Fruit fly (Drosophila melanogaster) Kc167 (cell line): ENCODE data around the gene CG3191.

Experiments used
- Myc ChIP-seq: fragments of >200 bp; optimal IDR thresholded peaks from 2 replicates; lab custom pipeline; 2017; ENCODE audit warnings: missing external identifiers
- Sin3A ChIP-seq: fragments of >200 bp; optimal IDR thresholded peaks from 2 replicates; lab custom pipeline; 2018; ENCODE audit warnings: missing external identifiers
- h ChIP-seq: fragments of >200 bp; optimal IDR thresholded peaks from 3 replicates; lab custom pipeline; 2018; ENCODE audit warnings: missing external identifiers
- insv ChIP-seq: fragments of >200 bp; optimal IDR thresholded peaks from 3 replicates; lab custom pipeline; 2018; ENCODE audit warnings: missing external identifiers
- psq ChIP-seq: fragments of >200 bp; optimal IDR thresholded peaks from 2 replicates; lab custom pipeline; 2017; ENCODE audit warnings: missing external identifiers
- ttk ChIP-seq: sonication (Bioruptor generic); optimal IDR thresholded peaks from 2 replicates; lab custom pipeline; 2017; ENCODE audit warnings: missing external identifiers

Gene CG3191

dm6 chrX:2222181-2222790 is 29.5 kb downstream of the CG3191 start, which contains the start of gene Vinc:
Vinc (minus strand) TSS chrX:2222567.
- TF ChIP-seq ttk (lab: Kevin White, UChicago) (no peak), Myc (lab: Kevin White, UChicago) (no peak), Sin3A (lab: Kevin White, UChicago) (no peak), h (no peak), psq (lab: Kevin White, UChicago) (no peak), insv (lab: Kevin White, UChicago) (no peak)

DNA sequence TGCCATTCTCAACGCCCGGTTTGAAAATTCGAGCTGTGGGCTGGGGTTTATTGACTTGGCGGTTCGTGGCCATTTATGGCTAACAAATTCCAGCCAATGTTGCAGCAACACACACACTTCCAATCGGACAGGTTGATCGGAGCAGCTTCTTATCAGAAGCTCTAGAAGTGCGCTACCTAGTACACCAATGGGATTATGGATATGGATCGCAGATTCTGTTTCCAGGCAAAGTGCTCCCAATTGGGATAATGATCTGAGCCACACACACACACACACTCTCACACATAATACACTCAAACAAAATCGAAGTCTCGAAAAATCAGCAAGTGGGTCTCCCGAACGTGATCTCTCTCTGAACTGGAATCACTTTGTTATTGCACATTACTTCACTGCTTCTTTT is 30.2 kb downstream of the CG3191 start:
- no peak for TF ChIP-seq psq (lab: Kevin White, UChicago)
- TF ChIP-seq Sin3A (lab: Kevin White, UChicago): no peak
- no peak for TF ChIP-seq insv (lab: Kevin White, UChicago)
- no peak for TF ChIP-seq ttk (lab: Kevin White, UChicago)
- TF ChIP-seq Myc (lab: Kevin White, UChicago): no peak
- no peak for TF ChIP-seq h

DNA sequence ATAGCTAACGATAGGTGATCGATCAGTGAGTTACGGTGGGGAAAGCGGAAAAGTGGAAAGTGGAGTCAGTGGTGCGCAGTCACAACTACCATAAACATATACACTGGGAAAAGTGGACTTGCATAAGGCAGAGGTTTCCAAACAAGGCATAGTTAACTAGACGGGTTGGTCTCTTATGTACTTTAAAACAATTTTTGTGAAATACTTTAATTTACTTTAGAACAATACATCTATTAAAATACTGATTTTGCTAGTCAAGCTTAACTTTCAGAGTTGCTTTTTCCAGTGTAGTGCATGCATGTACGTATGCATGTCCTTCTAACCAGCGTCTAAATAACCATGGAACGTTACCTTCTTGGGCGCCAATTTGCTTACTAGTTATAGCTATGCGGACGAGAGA is 31.9 kb downstream of the CG3191 start:
- TF ChIP-seq ttk (lab: Kevin White, UChicago): no peak
- no peak for TF ChIP-seq Sin3A (lab: Kevin White, UChicago)
- TF ChIP-seq psq (lab: Kevin White, UChicago): no peak
- TF ChIP-seq h: no peak
- no peak for TF ChIP-seq Myc (lab: Kevin White, UChicago)
- no peak for TF ChIP-seq insv (lab: Kevin White, UChicago)

- TF ChIP-seq h (no peak), ttk (lab: Kevin White, UChicago) (no peak), Sin3A (lab: Kevin White, UChicago) (no peak), insv (lab: Kevin White, UChicago) (no peak), Myc (lab: Kevin White, UChicago) (no peak), psq (lab: Kevin White, UChicago) (no peak)
Observed at dm6 chrX:2219246-2219645, 32.5 kb downstream of the CG3191 start.

DNA sequence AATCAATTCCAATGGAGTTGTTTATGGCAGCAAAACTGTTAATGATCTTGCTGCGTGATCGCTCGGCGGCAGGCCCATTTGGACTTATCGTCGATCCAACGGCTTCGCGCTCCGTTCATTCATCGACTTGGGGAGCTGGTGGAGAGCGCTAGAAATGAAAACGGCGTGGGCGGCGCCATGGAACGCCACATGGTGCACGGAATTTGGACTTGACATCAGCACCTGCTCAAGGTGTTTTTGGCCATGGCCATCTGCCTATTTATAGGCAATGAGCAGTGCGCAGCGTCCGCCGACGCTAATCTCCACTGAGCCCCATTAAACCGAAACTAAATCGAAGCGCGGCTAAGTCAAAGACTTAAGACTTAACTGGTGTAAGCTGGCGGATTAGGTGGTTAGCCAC is 33.3 kb downstream of the CG3191 start:
- TF ChIP-seq insv (lab: Kevin White, UChicago): no peak

DNA sequence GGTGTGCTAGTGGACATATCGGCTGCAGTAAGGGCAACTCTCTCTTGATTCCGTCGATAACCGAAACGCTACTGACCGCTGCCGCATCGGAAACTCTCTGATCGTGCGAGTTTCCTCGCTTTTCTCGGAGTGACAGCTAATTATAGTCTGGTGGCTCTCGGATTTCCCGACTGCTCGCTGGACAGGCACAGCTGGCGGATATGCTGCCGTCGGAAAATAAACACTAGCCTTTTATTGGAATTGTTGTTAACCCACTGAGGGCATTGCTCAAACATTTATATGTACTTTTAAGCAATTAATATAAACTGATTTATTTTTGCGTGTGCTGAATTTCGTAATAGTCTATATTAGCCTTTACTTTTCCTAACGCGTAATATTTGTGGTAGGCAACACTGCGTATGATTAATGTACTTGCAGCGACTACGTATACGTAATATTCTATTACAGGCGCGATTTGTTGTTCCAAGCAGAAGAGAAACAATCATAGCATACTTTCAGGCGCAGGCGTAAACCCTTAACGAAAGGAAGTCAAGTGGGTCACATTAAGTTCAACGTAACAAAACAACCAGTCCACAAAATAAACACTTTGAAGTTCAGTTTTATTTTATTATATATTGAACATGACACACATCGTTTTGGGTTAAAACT is 37.9 kb downstream of the CG3191 start, which contains the start of gene SmydA-8:
Gene SmydA-8 (minus strand): TSS at position 51 of the 648 bp plus-strand sequence.
- TF ChIP-seq psq (lab: Kevin White, UChicago) (no peak), insv (lab: Kevin White, UChicago) (no peak), h (no peak), Myc (lab: Kevin White, UChicago) (no peak), ttk (lab: Kevin White, UChicago) (no peak), Sin3A (lab: Kevin White, UChicago) (no peak)

- no peak for TF ChIP-seq h
- no peak for TF ChIP-seq Sin3A (lab: Kevin White, UChicago)
- no peak for TF ChIP-seq ttk (lab: Kevin White, UChicago)
- no peak for TF ChIP-seq psq (lab: Kevin White, UChicago)
- no peak for TF ChIP-seq Myc (lab: Kevin White, UChicago)
- no peak for TF ChIP-seq insv (lab: Kevin White, UChicago)
Observed at dm6 chrX:2212327-2212820, 39.4 kb downstream of the CG3191 start.

DNA sequence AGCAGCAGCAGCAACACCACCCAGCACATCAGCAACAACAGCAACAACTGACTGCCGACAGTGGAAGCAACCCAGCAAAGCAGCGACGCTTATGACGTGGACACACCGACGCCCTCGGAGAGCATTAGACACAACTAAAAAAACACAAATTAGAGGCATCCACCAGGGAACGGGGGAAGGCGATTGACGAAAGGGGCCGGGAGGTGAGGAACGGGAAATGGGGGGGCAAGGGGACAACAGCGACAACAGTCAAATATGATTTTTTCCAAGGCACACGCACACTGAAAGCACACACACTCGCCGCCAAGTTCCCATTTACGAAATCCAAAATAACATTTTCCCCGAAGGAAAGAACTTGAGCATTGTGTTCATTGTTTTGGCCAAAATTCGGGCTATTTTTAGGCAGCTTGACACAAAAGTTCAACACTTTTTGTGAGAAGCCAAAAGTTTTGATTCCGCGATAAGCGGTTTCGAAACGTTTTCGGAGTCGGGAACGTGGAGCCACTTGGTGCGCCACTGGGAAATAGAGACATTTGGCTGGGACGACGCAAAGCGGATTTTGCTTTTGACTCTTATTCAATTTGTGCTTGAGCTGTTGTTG is 43.1 kb downstream of the CG3191 start:
- TF ChIP-seq Myc (lab: Kevin White, UChicago) (no peak), h (no peak), ttk (lab: Kevin White, UChicago) (no peak), psq (lab: Kevin White, UChicago) (no peak), Sin3A (lab: Kevin White, UChicago) (no peak), insv (lab: Kevin White, UChicago) (no peak)

dm6 chrX:2203766-2204165 is 48.0 kb downstream of the CG3191 start, which contains the start of gene FarO:
FarO (minus strand) TSS chrX:2203866.
- TF ChIP-seq psq (lab: Kevin White, UChicago): no peak
- TF ChIP-seq Myc (lab: Kevin White, UChicago): no peak
- no peak for TF ChIP-seq Sin3A (lab: Kevin White, UChicago)
- TF ChIP-seq insv (lab: Kevin White, UChicago): no peak
- TF ChIP-seq ttk (lab: Kevin White, UChicago): no peak
- no peak for TF ChIP-seq h
